Worm (Caenorhabditis elegans) whole organism, L4 larva: ENCODE data around the gene cgh-1.

Source experiments
- R02D3.7 ChIP-seq: fragments of 150-350 bp; sonication (generic microtip); optimal IDR thresholded peaks from 3 replicates; lab custom pipeline; 2014; ENCODE audit warnings: missing biosample characterization, missing genetic modification characterization
- arid-1 ChIP-seq: fragments of 200-800 bp; sonication (Bioruptor generic); conservative IDR thresholded peaks from 2 replicates; pipeline ENCODE4 v1.3.6; 2022; ENCODE audit warnings: missing genetic modification reagents, missing genetic modification characterization, missing compliant biosample characterization
- attf-4 ChIP-seq: sonication (generic microtip); optimal IDR thresholded peaks from 3 replicates; lab custom pipeline; 2017; ENCODE audit warnings: missing biosample characterization, missing genetic modification characterization
- dpl-1 ChIP-seq: fragments of 150-350 bp; optimal IDR thresholded peaks from 2 replicates; lab custom pipeline; 2014; ENCODE audit warnings: missing biosample characterization, missing genetic modification reagents, missing genetic modification characterization
- egl-27 ChIP-seq: sonication (generic microtip); optimal IDR thresholded peaks from 3 replicates; lab custom pipeline; 2017; ENCODE audit warnings: missing biosample characterization, missing genetic modification reagents, missing genetic modification characterization
- lin-15B ChIP-seq: fragments of 150-350 bp; sonication (generic microtip); optimal IDR thresholded peaks from 3 replicates; lab custom pipeline; 2014; ENCODE audit warnings: missing biosample characterization, missing genetic modification characterization
- lin-39 ChIP-seq: fragments of 150-350 bp; optimal IDR thresholded peaks from 2 replicates; lab custom pipeline; 2014; ENCODE audit warnings: missing biosample characterization, missing genetic modification reagents, missing genetic modification characterization
- nhr-11 ChIP-seq: fragments of 150-350 bp; optimal IDR thresholded peaks from 2 replicates; lab custom pipeline; 2014; ENCODE audit warnings: missing biosample characterization, missing genetic modification characterization
- nhr-42 ChIP-seq: fragments of 200-800 bp; sonication (Bioruptor generic); IDR thresholded peaks from 2 replicates; pipeline ENCODE4 v1.3.6; 2022; ENCODE audit warnings: missing genetic modification characterization, missing compliant biosample characterization
- nhr-76 ChIP-seq: fragments of 150-350 bp; optimal IDR thresholded peaks from 2 replicates; lab custom pipeline; 2014; ENCODE audit warnings: missing biosample characterization, missing genetic modification characterization
- snpc-4 ChIP-seq: fragments of 150-350 bp; optimal IDR thresholded peaks from 2 replicates; lab custom pipeline; 2014; ENCODE audit warnings: missing biosample characterization, missing genetic modification characterization
- unc-39 ChIP-seq: sonication (generic microtip); optimal IDR thresholded peaks from 2 replicates; lab custom pipeline; 2017; ENCODE audit warnings: missing biosample characterization, missing genetic modification characterization
- zip-2 ChIP-seq: fragments of 150-350 bp; optimal IDR thresholded peaks from 2 replicates; lab custom pipeline; 2014; ENCODE audit warnings: missing biosample characterization, missing genetic modification characterization
- ztf-11 ChIP-seq: fragments of 150-350 bp; optimal IDR thresholded peaks from 2 replicates; lab custom pipeline; 2014; ENCODE audit warnings: missing biosample characterization, missing genetic modification characterization

- TF ChIP-seq lin-15B (tag; lab: Kevin White, UChicago) (no peak), egl-27 (tag; lab: Kevin White, UChicago) (no peak), nhr-76 (no peak), dpl-1 (GFP tag; lab: Kevin White, UChicago) (no peak), ztf-11 (tag; lab: Kevin White, UChicago) (no peak), zip-2 (no peak), lin-39 (tag; lab: Kevin White, UChicago) (no peak), unc-39 (tag; lab: Kevin White, UChicago) (no peak), nhr-42 (no peak), snpc-4 (tag; lab: Kevin White, UChicago) (no peak), nhr-11 (tag; lab: Kevin White, UChicago) (peak; percentile 23), arid-1 (GFP tag; lab: Robert Waterston, UW) (no peak), R02D3.7 (tag; lab: Kevin White, UChicago) (no peak), attf-4 (tag; lab: Kevin White, UChicago) (no peak)
Measured at ce11 chrIII:7544211-7544610, 46.6 kb upstream of the cgh-1 start.
